Worm (Caenorhabditis elegans) whole organism, mixed stage, embryonic: ENCODE results near the gene C06B8.7.

Experiments
- blmp-1 ChIP-seq: fragments of 150-350 bp; optimal IDR thresholded peaks from 2 replicates; lab custom pipeline; 2014; ENCODE audit warnings: missing biosample characterization, missing genetic modification characterization
- cnd-1 ChIP-seq: fragments of 200-800 bp; sonication (Bioruptor generic); optimal IDR thresholded peaks from 2 replicates; lab custom pipeline; 2018; ENCODE audit warnings: mild to moderate bottlenecking, missing genetic modification characterization, missing compliant biosample characterization
- flh-1 ChIP-seq: fragments of 200-800 bp; sonication (Bioruptor generic); optimal IDR thresholded peaks from 2 replicates; lab custom pipeline; 2018; ENCODE audit warnings: mild to moderate bottlenecking, missing genetic modification characterization, moderate library complexity, missing compliant biosample characterization
- ham-2 ChIP-seq: fragments of 200-800 bp; sonication (Bioruptor generic); optimal IDR thresholded peaks from 2 replicates; lab custom pipeline; 2018; ENCODE audit warnings: mild to moderate bottlenecking, missing genetic modification characterization, missing compliant biosample characterization
- lin-13 ChIP-seq: fragments of 150-350 bp; optimal IDR thresholded peaks from 2 replicates; lab custom pipeline; 2014; ENCODE audit warnings: missing biosample characterization, missing genetic modification characterization
- nhr-2 ChIP-seq: fragments of 150-350 bp; optimal IDR thresholded peaks from 2 replicates; lab custom pipeline; 2014; ENCODE audit warnings: missing biosample characterization, missing genetic modification characterization
- nhr-237 ChIP-seq: fragments of 150-350 bp; optimal IDR thresholded peaks from 2 replicates; lab custom pipeline; 2014; ENCODE audit warnings: missing biosample characterization, missing genetic modification characterization
- nhr-28 ChIP-seq: fragments of 150-350 bp; optimal IDR thresholded peaks from 2 replicates; lab custom pipeline; 2014; ENCODE audit warnings: missing biosample characterization, missing genetic modification characterization
- pha-4 ChIP-seq: fragments of 150-350 bp; optimal IDR thresholded peaks from 2 replicates; lab custom pipeline; 2018; ENCODE audit warnings: missing biosample characterization, missing genetic modification reagents, missing genetic modification characterization
- sem-2 ChIP-seq: fragments of 200-800 bp; sonication (Bioruptor generic); optimal IDR thresholded peaks from 2 replicates; lab custom pipeline; 2018; ENCODE audit warnings: mild to moderate bottlenecking, missing genetic modification characterization, missing compliant biosample characterization
- unc-39 ChIP-seq: fragments of 150-350 bp; optimal IDR thresholded peaks from 2 replicates; lab custom pipeline; 2014; ENCODE audit warnings: missing biosample characterization, missing genetic modification characterization
- unc-62 ChIP-seq: fragments of 150-350 bp; optimal IDR thresholded peaks from 2 replicates; lab custom pipeline; 2014; ENCODE audit warnings: missing biosample characterization, missing genetic modification reagents, missing genetic modification characterization
- zip-8 ChIP-seq: fragments of 150-350 bp; optimal IDR thresholded peaks from 2 replicates; lab custom pipeline; 2014; ENCODE audit warnings: missing biosample characterization, missing genetic modification characterization

DNA sequence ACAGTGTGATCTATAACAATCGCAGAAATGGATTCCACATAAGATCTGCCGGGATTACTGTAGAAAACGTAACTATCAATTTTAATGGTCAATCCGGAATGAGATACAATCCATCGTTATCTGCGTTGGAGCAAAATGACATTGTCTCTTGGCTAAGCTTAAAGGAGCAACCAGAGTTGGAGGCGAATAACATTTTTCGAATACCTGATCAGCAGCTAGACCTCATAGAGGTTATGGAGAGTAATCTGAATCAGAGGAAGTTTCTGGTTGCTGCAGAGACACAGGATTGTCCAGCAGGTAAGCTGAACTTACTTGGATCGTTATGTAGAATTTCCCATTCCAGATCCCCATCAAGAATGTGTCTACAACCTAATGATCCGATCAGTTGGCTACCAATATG is 5.1 kb downstream of the C06B8.7 start:
- TF ChIP-seq zip-8 (tag; lab: Kevin White, UChicago): no peak
- TF ChIP-seq pha-4 (tag; lab: Kevin White, UChicago): no peak
- no peak for TF ChIP-seq cnd-1 (tag; lab: Kevin White, UChicago)
- no peak for TF ChIP-seq unc-62
- TF ChIP-seq blmp-1 (tag; lab: Kevin White, UChicago): no peak
- no peak for TF ChIP-seq nhr-237 (tag; lab: Kevin White, UChicago)
- TF ChIP-seq nhr-2 (tag; lab: Kevin White, UChicago): no peak
- TF ChIP-seq nhr-28 (tag; lab: Kevin White, UChicago): no peak
- no peak for TF ChIP-seq unc-39 (tag; lab: Kevin White, UChicago)
- TF ChIP-seq lin-13 (tag; lab: Kevin White, UChicago): no peak
- no peak for TF ChIP-seq ham-2 (GFP tag; lab: Kevin White, UChicago)
- no peak for TF ChIP-seq flh-1 (GFP tag; lab: Kevin White, UChicago)
- no peak for TF ChIP-seq sem-2 (GFP tag; lab: Kevin White, UChicago)
